Worm (Caenorhabditis elegans) whole organism, L3 larva: Measurements from ENCODE around the gene F13A7.14.

Experiments
- ceh-28 ChIP-seq: fragments of 150-350 bp; optimal IDR thresholded peaks from 2 replicates; lab custom pipeline; 2014; ENCODE audit warnings: missing biosample characterization, missing genetic modification reagents, missing genetic modification characterization
- elt-3 ChIP-seq, 3 experiments: fragments of 150-350 bp in 1 of 3; sonication (generic microtip) in 2 of 3; optimal IDR thresholded peaks; 2 replicates in 2 of 3; 4 replicates in 1 of 3; lab custom pipeline; 2014 to 2017; ENCODE audit warnings: missing biosample characterization in 3 of 3, missing genetic modification characterization in 3 of 3
- fos-1 ChIP-seq: fragments of 150-350 bp; optimal IDR thresholded peaks from 2 replicates; lab custom pipeline; 2014; ENCODE audit warnings: missing biosample characterization, missing genetic modification characterization
- lin-39 ChIP-seq: fragments of 150-350 bp; optimal IDR thresholded peaks from 2 replicates; lab custom pipeline; 2018; ENCODE audit warnings: missing biosample characterization, missing genetic modification reagents, missing genetic modification characterization
- nfya-1 ChIP-seq: sonication (generic microtip); optimal IDR thresholded peaks from 2 replicates; lab custom pipeline; 2017; ENCODE audit warnings: missing genetic modification characterization, mild to moderate bottlenecking, missing compliant biosample characterization, antibody characterized with exemption, moderate library complexity; ENCODE audit not compliant: insufficient read depth
- nhr-11 ChIP-seq: fragments of 150-350 bp; optimal IDR thresholded peaks from 2 replicates; lab custom pipeline; 2014; ENCODE audit warnings: missing biosample characterization, missing genetic modification characterization
- nhr-12 ChIP-seq: fragments of 150-350 bp; optimal IDR thresholded peaks from 2 replicates; lab custom pipeline; 2014; ENCODE audit warnings: missing biosample characterization, missing genetic modification characterization
- nhr-237 ChIP-seq: fragments of 150-350 bp; optimal IDR thresholded peaks from 2 replicates; lab custom pipeline; 2014; ENCODE audit warnings: missing biosample characterization, missing genetic modification characterization
- pha-4 ChIP-seq: fragments of 150-350 bp; optimal IDR thresholded peaks from 2 replicates; lab custom pipeline; 2014; ENCODE audit warnings: missing biosample characterization, missing genetic modification reagents, missing genetic modification characterization
- unc-62 ChIP-seq: fragments of 150-350 bp; sonication (generic microtip); optimal IDR thresholded peaks from 4 replicates; lab custom pipeline; 2014; ENCODE audit warnings: missing biosample characterization, missing genetic modification reagents, missing genetic modification characterization
- ztf-11 ChIP-seq: fragments of 150-350 bp; optimal IDR thresholded peaks from 2 replicates; lab custom pipeline; 2014; ENCODE audit warnings: missing biosample characterization, missing genetic modification characterization

- TF ChIP-seq nhr-11 (tag; lab: Kevin White, UChicago) (no peak), lin-39 (tag; lab: Kevin White, UChicago) (no peak), elt-3 (tag; optimal IDR thresholded peaks at IDR 0.05; lab: Kevin White, UChicago) (no peak), pha-4 (no peak), nhr-12 (tag; lab: Kevin White, UChicago) (no peak), ztf-11 (tag; lab: Kevin White, UChicago) (no peak), nfya-1 (no peak), unc-62 (GFP tag; lab: Kevin White, UChicago) (no peak), nhr-237 (tag; lab: Kevin White, UChicago) (no peak), fos-1 (tag; lab: Kevin White, UChicago) (no peak), ceh-28 (no peak)
Observed at ce11 chrV:16437546-16437945, 35.9 kb downstream of the F13A7.14 start, which contains the start of gene F26D2.15.
